Worm (Caenorhabditis elegans) whole organism, mixed stage, embryonic: ENCODE measurements around the gene nas-6.

Experiments
- bed-3 ChIP-seq: fragments of 200-800 bp; sonication (Bioruptor generic); optimal IDR thresholded peaks from 3 replicates; lab custom pipeline; 2018; ENCODE audit warnings: mild to moderate bottlenecking, missing genetic modification characterization, moderate library complexity, missing compliant biosample characterization
- blmp-1 ChIP-seq: fragments of 150-350 bp; optimal IDR thresholded peaks from 2 replicates; lab custom pipeline; 2014; ENCODE audit warnings: missing biosample characterization, missing genetic modification characterization
- ces-1 ChIP-seq: fragments of 150-350 bp; optimal IDR thresholded peaks from 2 replicates; lab custom pipeline; 2014; ENCODE audit warnings: missing biosample characterization, missing genetic modification reagents, missing genetic modification characterization
- elt-3 ChIP-seq: fragments of 150-350 bp; optimal IDR thresholded peaks from 2 replicates; lab custom pipeline; 2014; ENCODE audit warnings: missing biosample characterization, missing genetic modification characterization
- hlh-1 ChIP-seq: fragments of 150-350 bp; optimal IDR thresholded peaks from 2 replicates; lab custom pipeline; 2014; ENCODE audit warnings: missing biosample characterization, missing genetic modification reagents, missing genetic modification characterization
- lin-13 ChIP-seq: fragments of 150-350 bp; optimal IDR thresholded peaks from 2 replicates; lab custom pipeline; 2014; ENCODE audit warnings: missing biosample characterization, missing genetic modification characterization
- nhr-28 ChIP-seq: fragments of 150-350 bp; optimal IDR thresholded peaks from 2 replicates; lab custom pipeline; 2014; ENCODE audit warnings: missing biosample characterization, missing genetic modification characterization
- pha-4 ChIP-seq: fragments of 150-350 bp; optimal IDR thresholded peaks from 2 replicates; lab custom pipeline; 2018; ENCODE audit warnings: missing biosample characterization, missing genetic modification reagents, missing genetic modification characterization
- tbx-8 ChIP-seq: fragments of 200-800 bp; sonication (Bioruptor generic); optimal IDR thresholded peaks from 2 replicates; lab custom pipeline; 2018; ENCODE audit warnings: mild to moderate bottlenecking, missing genetic modification characterization, moderate library complexity, missing compliant biosample characterization

DNA sequence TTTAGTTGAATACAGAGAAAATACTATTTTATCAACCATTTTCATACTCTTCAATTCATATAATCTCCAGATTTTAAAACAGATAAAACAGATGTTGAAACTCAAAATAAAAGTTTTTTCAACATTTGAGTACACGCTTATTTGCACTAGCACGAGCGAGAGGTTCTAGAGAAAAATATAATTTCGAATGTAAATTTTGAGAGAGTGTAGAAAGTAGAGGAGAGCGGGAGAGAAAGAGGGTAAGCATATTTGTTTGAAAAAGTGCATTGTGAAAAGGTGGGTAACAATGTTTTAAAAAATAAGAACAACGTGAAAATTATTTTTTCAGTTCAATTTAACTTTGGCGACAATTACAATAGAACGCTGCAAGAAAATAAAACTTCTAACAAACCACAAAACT, 22.8 kb downstream of the nas-6 start:
- TF ChIP-seq nhr-28 (tag; lab: Kevin White, UChicago) (no peak), lin-13 (no peak), pha-4 (tag; lab: Kevin White, UChicago) (no peak), tbx-8 (GFP tag; lab: Kevin White, UChicago) (no peak), hlh-1 (tag; lab: Kevin White, UChicago) (no peak), blmp-1 (tag; lab: Kevin White, UChicago) (no peak), elt-3 (no peak), bed-3 (GFP tag; lab: Kevin White, UChicago) (no peak), ces-1 (GFP tag; lab: Kevin White, UChicago) (peak; percentile 74)
